Fruit fly (Drosophila melanogaster): ENCODE results near the gene CG6569.

- TF ChIP-seq D1 (tag; optimal IDR thresholded peaks at IDR 0.05) (no peak), CG4496 (GFP tag; IDR thresholded peaks at IDR 0.05) (no peak), CG15710 (tag; optimal IDR thresholded peaks at IDR 0.05) (no peak), CG17806 (tag; optimal IDR thresholded peaks at IDR 0.05) (no peak), CG34367 (tag; optimal IDR thresholded peaks at IDR 0.05) (no peak), CG10348 (GFP tag; IDR thresholded peaks at IDR 0.05) (no peak)
Measured at dm6 chr3R:21884354-21884753, 16.6 kb upstream of the CG6569 start, which contains the start of gene fit.

Data from whole organism, pupa.